Fruit fly (Drosophila melanogaster) S2 (cell line): ENCODE measurements around the gene CG3078.
A peak's percentile ranks its signal among the peaks of the same experiment; 100 is the strongest.

Experiments
- CG8478 ChIP-seq: fragments of >200 bp; optimal IDR thresholded peaks from 2 replicates; lab custom pipeline; 2018
- CTCF ChIP-seq, 2 experiments: fragments of >200 bp; optimal IDR thresholded peaks; 2 replicates each; lab custom pipeline; 2018

CG3078 gene

dm6 chrX:2283470-2283869, 23.8 kb upstream of the CG3078 start:
- TF ChIP-seq CTCF (optimal IDR thresholded peaks at IDR 0.05; lab: Kevin White, UChicago) (no peak), CG8478 (no peak)

DNA sequence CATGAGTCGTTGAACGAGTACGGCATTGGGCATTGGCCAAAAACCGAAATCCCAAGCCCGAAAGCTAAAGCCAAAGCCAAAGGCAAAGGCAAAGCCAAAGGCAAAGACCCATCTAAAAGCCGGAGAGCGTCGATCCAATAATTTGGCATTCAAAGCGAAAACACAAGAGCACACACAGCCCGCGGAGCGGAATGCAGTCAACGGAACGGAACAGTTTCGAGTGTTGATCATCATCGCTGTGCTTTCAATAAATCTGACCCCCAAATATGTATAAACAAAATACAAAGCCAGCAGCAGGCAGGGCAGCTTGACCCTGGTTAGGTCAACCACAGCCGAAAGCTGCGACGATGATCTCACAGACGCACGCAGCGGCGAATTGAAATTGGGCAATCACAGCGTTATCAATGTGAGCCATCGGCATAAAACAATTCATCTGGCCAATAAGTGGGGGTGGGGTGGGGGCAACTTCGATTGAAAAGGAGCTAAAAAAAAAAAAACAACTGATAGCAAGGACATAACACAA, 19.2 kb upstream of the CG3078 start:
- TF ChIP-seq CTCF (optimal IDR thresholded peaks at IDR 0.05; lab: Kevin White, UChicago) = no peak
- TF ChIP-seq CG8478 = no peak

DNA sequence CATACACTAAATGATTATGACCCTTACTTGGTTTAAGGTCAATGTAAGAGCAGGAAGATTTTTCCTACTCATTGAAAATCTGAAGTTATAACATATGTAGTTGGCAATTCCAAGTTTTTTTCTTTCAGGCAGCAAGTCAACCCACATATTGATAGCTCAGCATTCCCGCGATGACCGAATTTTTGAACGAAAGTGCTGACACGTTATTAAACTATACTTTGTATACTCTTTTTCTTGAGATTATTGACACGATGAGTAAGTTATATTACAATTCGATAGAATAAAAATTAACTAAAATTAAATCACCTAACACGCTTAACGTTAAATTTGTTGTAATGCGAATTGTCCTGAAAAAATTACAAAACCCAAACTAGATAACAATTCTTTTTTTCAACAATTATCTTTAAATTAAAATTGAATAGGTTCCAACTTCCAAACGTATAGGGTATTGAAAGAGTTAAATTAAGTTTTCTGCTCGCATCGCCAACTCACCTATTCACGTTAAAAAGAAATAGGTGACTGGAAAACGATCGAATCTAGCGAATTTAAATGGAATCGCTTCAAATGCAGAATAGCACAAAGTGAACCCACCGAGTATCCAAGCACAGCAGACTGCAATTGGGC, 15.7 kb upstream of the CG3078 start, which contains the start of gene Vml:
Gene Vml (plus strand): TSS at position 574 of the 624 bp plus-strand sequence.
- no peak for TF ChIP-seq CG8478
- TF ChIP-seq CTCF (optimal IDR thresholded peaks at IDR 0.05; lab: Kevin White, UChicago) = no peak

DNA sequence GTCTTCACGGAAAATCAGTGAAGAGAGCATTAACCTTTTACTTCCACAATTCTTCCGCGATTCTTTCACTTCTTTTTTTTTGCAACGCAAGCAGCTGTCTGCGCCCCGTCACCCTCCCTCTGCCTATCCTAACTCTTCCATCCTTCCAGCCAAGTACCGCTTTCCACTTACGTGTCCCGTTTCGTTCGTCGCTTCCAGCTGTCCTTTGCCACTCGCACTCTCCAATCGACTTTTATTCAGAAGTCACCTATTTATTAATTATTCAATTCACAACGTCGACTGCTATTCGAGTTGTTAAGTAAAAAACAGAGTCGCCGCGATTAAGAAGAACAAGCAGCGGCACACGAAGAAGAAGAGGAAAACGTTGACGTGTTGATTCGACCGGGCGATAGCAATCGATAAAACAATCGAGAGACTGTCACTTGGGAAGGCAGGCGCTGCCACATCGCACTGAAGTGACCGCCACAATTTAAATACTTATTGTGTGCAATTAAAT, 15.1 kb upstream of the CG3078 start, which contains the start of gene Grp170:
Gene Grp170 (minus strand): TSS at position 365 of the 496 bp plus-strand sequence.
- no peak for TF ChIP-seq CG8478
- TF ChIP-seq CTCF (optimal IDR thresholded peaks at IDR 0.05; lab: Kevin White, UChicago) = no peak

DNA sequence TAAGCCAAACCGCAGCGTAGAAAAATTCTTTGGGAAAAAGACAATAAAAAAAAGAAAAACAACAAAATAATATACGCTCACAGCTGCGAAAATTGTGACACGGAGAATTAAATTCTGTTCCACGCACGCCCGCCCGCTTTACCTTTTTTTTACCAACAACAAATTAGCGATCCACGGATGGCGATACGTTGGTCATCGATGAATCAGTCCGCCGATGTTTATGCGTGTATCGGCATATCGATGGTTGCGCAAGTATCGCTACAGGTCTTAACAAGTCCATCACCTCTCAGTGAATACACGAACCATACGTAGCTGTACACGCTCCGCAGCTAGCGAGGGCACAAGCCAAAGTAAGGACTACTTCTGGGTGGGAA, 10.9 kb upstream of the CG3078 start, which contains the start of gene CG2924:
Gene CG2924 (minus strand): TSS at position 205 of the 374 bp plus-strand sequence.
- TF ChIP-seq CG8478 = no peak
- TF ChIP-seq CTCF (optimal IDR thresholded peaks at IDR 0.05; lab: Kevin White, UChicago) = peak; percentile 76 to 78

- no peak for TF ChIP-seq CTCF (optimal IDR thresholded peaks at IDR 0.05; lab: Kevin White, UChicago)
- TF ChIP-seq CG8478 = no peak
Measured at dm6 chrX:2269822-2270556, 10.3 kb upstream of the CG3078 start.

DNA sequence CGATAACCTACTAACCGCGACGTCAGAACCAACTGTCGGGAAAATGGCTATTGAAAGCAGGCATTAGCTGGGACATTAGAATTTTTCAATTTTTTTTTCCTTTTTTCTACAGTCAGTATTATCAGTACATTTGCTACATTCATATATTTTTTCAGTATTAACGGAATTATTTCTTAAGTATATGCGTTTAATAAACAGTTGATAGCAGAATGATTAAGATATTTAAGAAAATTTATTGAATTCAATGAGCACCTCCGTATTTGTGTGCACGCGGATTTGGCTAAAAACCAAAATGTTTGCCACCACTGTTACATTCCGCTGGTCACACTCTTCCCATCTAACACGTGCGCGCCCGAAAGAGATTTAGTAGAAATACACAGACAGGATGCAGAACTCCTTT, 2.8 kb upstream of the CG3078 start, which contains the start of the genes temp and CG3071:
Gene temp (minus strand): TSS at position 5 of the 400 bp plus-strand sequence.
Gene CG3071 (plus strand): TSS at position 327 of the 400 bp plus-strand sequence.
- TF ChIP-seq CG8478 (no peak), CTCF (optimal IDR thresholded peaks at IDR 0.05; lab: Kevin White, UChicago) (no peak)

dm6 chrX:2258602-2259233, 945 bp downstream of the CG3078 start:
- TF ChIP-seq CG8478 (no peak), CTCF (optimal IDR thresholded peaks at IDR 0.05; lab: Kevin White, UChicago) (peak; percentile 81 to 89)

- TF ChIP-seq CTCF (optimal IDR thresholded peaks at IDR 0.05; lab: Kevin White, UChicago) (no peak), CG8478 (no peak)
Measured at dm6 chrX:2255035-2255434, 4.6 kb downstream of the CG3078 start.

- TF ChIP-seq CG8478 (no peak), CTCF (optimal IDR thresholded peaks at IDR 0.05; lab: Kevin White, UChicago) (no peak)
Measured at dm6 chrX:2254020-2254626, 5.5 kb downstream of the CG3078 start, which contains the start of gene CG3091. TSS of gene CG3091 (minus strand) at chrX:2254197.

DNA sequence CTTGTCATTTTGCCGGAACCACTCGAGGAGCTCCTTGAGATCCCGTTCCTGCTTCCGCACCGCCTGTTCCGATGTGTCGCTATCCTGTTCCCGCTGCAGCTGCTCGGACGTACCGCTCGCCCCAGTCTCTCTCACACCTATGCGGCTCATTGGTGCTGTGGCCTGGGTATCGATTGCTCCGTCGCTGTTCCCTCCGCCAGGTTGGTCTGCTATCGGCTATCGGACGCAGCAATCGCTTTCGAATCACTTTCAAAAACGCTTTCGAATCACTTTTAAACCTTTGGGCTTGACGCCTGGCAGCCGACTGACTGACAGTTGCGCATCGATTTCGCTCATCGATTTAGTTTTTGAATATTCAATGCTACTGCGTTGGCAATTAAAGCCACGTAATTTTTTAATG, 8.0 kb downstream of the CG3078 start, which contains the start of gene CG3191:
Gene CG3191 (minus strand): TSS at position 306 of the 400 bp plus-strand sequence.
- TF ChIP-seq CG8478 = no peak
- no peak for TF ChIP-seq CTCF (optimal IDR thresholded peaks at IDR 0.05; lab: Kevin White, UChicago)

dm6 chrX:2249763-2250162, 9.9 kb downstream of the CG3078 start, which contains the start of gene crn:
TSS of gene crn (minus strand) at chrX:2249983.
- TF ChIP-seq CG8478 = no peak
- no peak for TF ChIP-seq CTCF (optimal IDR thresholded peaks at IDR 0.05; lab: Kevin White, UChicago)

dm6 chrX:2245931-2246330, 13.7 kb downstream of the CG3078 start, which contains the start of gene Or2a:
TSS of gene Or2a (plus strand) at chrX:2246231.
- TF ChIP-seq CG8478 (no peak), CTCF (optimal IDR thresholded peaks at IDR 0.05; lab: Kevin White, UChicago) (no peak)

DNA sequence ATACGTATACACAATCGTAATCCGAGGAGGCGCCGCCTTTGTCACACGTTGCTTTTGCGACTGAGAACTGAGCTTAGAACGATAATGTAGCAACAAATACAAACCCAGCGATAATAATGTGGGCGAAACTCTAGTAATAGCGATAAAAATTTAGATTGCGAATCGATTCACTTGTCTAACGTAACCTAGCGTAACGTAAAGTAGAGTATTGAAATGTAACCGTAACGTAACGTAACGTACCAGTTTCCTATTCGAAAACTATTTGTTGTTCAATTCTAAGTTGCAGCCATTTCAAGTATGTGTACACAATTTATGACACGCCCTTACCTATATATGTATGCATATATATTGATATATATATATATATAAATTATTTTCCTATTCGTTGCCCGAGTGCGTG, 14.9 kb downstream of the CG3078 start:
- TF ChIP-seq CG8478 = no peak
- no peak for TF ChIP-seq CTCF (optimal IDR thresholded peaks at IDR 0.05; lab: Kevin White, UChicago)

- no peak for TF ChIP-seq CTCF (optimal IDR thresholded peaks at IDR 0.05; lab: Kevin White, UChicago)
- TF ChIP-seq CG8478 = no peak
Measured at dm6 chrX:2242897-2243296, 16.8 kb downstream of the CG3078 start.
